Worm (Caenorhabditis elegans): ENCODE data around the gene R09A8.5.

R09A8.5 gene

DNA sequence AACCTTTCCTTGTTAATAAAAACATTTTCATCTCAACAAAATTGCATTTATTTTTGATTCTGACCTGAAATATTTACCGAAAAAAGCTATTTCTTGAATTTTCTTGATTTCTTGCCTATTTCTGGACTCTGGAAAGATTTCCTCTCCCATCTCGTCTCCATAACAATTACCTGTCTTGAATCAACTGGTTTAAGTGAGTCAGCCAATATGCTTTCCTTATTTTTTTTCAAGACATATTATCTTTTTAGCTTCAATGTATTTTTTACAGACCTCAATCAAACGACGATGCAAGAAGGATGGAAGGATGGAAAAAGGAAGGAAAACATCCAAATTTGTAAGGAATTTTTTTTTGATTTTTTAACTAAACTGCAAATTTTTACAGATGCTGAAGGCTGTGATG, 37.7 kb downstream of the R09A8.5 start:
- TF ChIP-seq ref-1 (GFP tag; conservative IDR thresholded peaks at IDR 0.05) (no peak), ztf-29 (GFP tag; IDR thresholded peaks at IDR 0.05) (no peak), T22C8.4 (GFP tag; IDR thresholded peaks at IDR 0.05) (no peak), cog-1 (tag; optimal IDR thresholded peaks at IDR 0.05) (no peak), flt-1 (GFP tag; IDR thresholded peaks at IDR 0.05) (no peak)

ce11 chrX:12596868-12597267, 43.5 kb downstream of the R09A8.5 start, which contains the start of gene T24D5.4:
Gene T24D5.4, plus strand, starts transcription at chrX:12597168.
- no peak for TF ChIP-seq klf-2 (GFP tag; conservative IDR thresholded peaks at IDR 0.05)
- TF ChIP-seq ztf-23 (GFP tag; IDR thresholded peaks at IDR 0.05): no peak
- TF ChIP-seq T22C8.4 (GFP tag; IDR thresholded peaks at IDR 0.05): no peak
- TF ChIP-seq flt-1 (GFP tag; IDR thresholded peaks at IDR 0.05): no peak
- no peak for TF ChIP-seq cog-1 (tag; optimal IDR thresholded peaks at IDR 0.05)
- TF ChIP-seq ztf-29 (GFP tag; IDR thresholded peaks at IDR 0.05): no peak
- TF ChIP-seq med-1 (GFP tag; optimal IDR thresholded peaks at IDR 0.05; ENCODE audit: insufficient read depth): no peak
- no peak for TF ChIP-seq ref-1 (GFP tag; conservative IDR thresholded peaks at IDR 0.05)
- no peak for TF ChIP-seq tab-1 (GFP tag; IDR thresholded peaks at IDR 0.05)

ce11 chrX:12595954-12596353, 44.4 kb downstream of the R09A8.5 start:
- TF ChIP-seq ztf-23 (GFP tag; IDR thresholded peaks at IDR 0.05): no peak
- no peak for TF ChIP-seq med-1 (GFP tag; optimal IDR thresholded peaks at IDR 0.05; ENCODE audit: insufficient read depth)
- no peak for TF ChIP-seq klf-2 (GFP tag; conservative IDR thresholded peaks at IDR 0.05)
- no peak for TF ChIP-seq ref-1 (GFP tag; conservative IDR thresholded peaks at IDR 0.05)
- TF ChIP-seq ztf-29 (GFP tag; IDR thresholded peaks at IDR 0.05): no peak

ce11 chrX:12595217-12595616, 45.1 kb downstream of the R09A8.5 start:
- TF ChIP-seq flt-1 (GFP tag; IDR thresholded peaks at IDR 0.05) (no peak), T22C8.4 (GFP tag; IDR thresholded peaks at IDR 0.05) (no peak), med-1 (GFP tag; optimal IDR thresholded peaks at IDR 0.05; ENCODE audit: insufficient read depth) (no peak)

- TF ChIP-seq T22C8.4 (GFP tag; IDR thresholded peaks at IDR 0.05) (no peak), ztf-23 (GFP tag; IDR thresholded peaks at IDR 0.05) (no peak), klf-2 (GFP tag; conservative IDR thresholded peaks at IDR 0.05) (no peak), tab-1 (GFP tag; IDR thresholded peaks at IDR 0.05) (no peak), med-1 (GFP tag; optimal IDR thresholded peaks at IDR 0.05; ENCODE audit: insufficient read depth) (no peak)
Observed at ce11 chrX:12589503-12589902, 50.9 kb downstream of the R09A8.5 start.
